Worm (Caenorhabditis elegans): ENCODE measurements around the gene mif-1.
A peak's percentile ranks its signal among the peaks of the same experiment; 100 is the strongest.

mif-1 gene

DNA sequence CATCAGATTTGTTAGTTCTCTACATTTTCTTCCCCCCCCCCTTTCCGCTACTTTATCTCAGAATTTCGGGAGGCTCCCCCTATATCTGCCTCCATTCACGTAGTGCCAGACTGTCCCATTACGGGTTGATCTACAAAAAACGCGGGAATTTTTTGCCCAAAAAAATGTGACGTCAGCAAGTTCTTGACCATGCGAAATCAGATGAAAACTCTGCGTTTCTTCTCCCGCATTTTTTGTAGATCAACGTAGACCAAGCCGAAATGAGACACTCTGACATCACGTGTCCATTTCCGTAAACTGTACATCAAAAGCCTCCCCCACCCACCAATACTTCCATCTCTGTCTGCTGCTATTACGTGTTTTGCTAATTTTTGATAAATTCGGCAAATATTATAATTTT lies 23.4 kb upstream of the mif-1 start:
- no peak for TF ChIP-seq nhr-77 (tag; optimal IDR thresholded peaks at IDR 0.05)
- no peak for TF ChIP-seq aly-2 (tag; optimal IDR thresholded peaks at IDR 0.05)
- no peak for TF ChIP-seq lsy-12 (tag; optimal IDR thresholded peaks at IDR 0.05)
- TF ChIP-seq unc-62 (GFP tag; optimal IDR thresholded peaks at IDR 0.05): no peak
- TF ChIP-seq nhr-28 (tag; optimal IDR thresholded peaks at IDR 0.05): no peak
- TF ChIP-seq zag-1 (tag; optimal IDR thresholded peaks at IDR 0.05): no peak
- TF ChIP-seq mml-1 (tag; optimal IDR thresholded peaks at IDR 0.05): no peak
- TF ChIP-seq tbx-2 (tag; optimal IDR thresholded peaks at IDR 0.05): no peak
- no peak for TF ChIP-seq hmg-11 (tag; optimal IDR thresholded peaks at IDR 0.05)
- TF ChIP-seq ZK546.5 (tag; optimal IDR thresholded peaks at IDR 0.05): no peak
- TF ChIP-seq nfya-1 (tag; optimal IDR thresholded peaks at IDR 0.05; ENCODE audit: insufficient read depth): no peak
- TF ChIP-seq ceh-16 (tag; optimal IDR thresholded peaks at IDR 0.05): no peak
- no peak for TF ChIP-seq ztf-11 (tag; optimal IDR thresholded peaks at IDR 0.05)
- TF ChIP-seq eor-1 (tag; optimal IDR thresholded peaks at IDR 0.05): no peak
- TF ChIP-seq sea-2 (GFP tag; optimal IDR thresholded peaks at IDR 0.05): no peak
- no peak for TF ChIP-seq unc-39 (tag; optimal IDR thresholded peaks at IDR 0.05)
- no peak for TF ChIP-seq nhr-67 (tag; optimal IDR thresholded peaks at IDR 0.05)
- TF ChIP-seq daf-12 (tag; optimal IDR thresholded peaks at IDR 0.05): no peak

DNA sequence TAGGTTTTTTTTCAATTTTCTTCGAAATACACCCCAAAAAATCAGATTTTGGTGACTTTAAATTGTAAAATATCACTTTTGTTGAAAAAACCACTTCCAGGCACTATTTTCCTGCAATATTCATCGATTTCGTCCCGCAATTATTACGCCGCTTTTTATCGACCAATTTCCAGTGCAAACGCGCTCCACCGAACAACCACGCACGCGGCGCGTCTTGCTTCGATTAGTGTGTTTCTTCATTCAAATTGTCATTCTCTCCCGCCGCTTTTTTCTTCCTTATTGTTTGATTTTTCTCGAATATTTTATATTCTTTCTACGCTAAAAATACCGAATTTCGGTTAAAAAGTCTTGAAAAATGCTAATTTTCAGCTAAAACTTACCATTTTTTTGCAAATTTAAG lies 22.3 kb upstream of the mif-1 start:
- TF ChIP-seq nhr-43 (tag; optimal IDR thresholded peaks at IDR 0.05; ENCODE audit: poor library complexity, severe bottlenecking): no peak
- TF ChIP-seq snpc-4 (tag; optimal IDR thresholded peaks at IDR 0.05): peak; percentile 85
- TF ChIP-seq sea-2 (GFP tag; optimal IDR thresholded peaks at IDR 0.05): no peak
- peak; percentile 91 for TF ChIP-seq nfya-1 (tag; optimal IDR thresholded peaks at IDR 0.05; ENCODE audit: insufficient read depth)
- no peak for TF ChIP-seq ceh-28 (tag; optimal IDR thresholded peaks at IDR 0.05)
- TF ChIP-seq fos-1 (tag; optimal IDR thresholded peaks at IDR 0.05): no peak
- peak; percentile 54 for TF ChIP-seq skn-1 (tag; optimal IDR thresholded peaks at IDR 0.05)
- no peak for TF ChIP-seq ceh-9 (tag; optimal IDR thresholded peaks at IDR 0.05)
- TF ChIP-seq nhr-25 (tag; optimal IDR thresholded peaks at IDR 0.05): peak; percentile 60
- no peak for TF ChIP-seq elt-3 (tag; optimal IDR thresholded peaks at IDR 0.05)
- TF ChIP-seq hmg-11 (tag; optimal IDR thresholded peaks at IDR 0.05): peak; percentile 46
- no peak for TF ChIP-seq mml-1 (tag; optimal IDR thresholded peaks at IDR 0.05)
- TF ChIP-seq fkh-10 (GFP tag; optimal IDR thresholded peaks at IDR 0.05): peak; percentile 25
- TF ChIP-seq egl-5 (tag; optimal IDR thresholded peaks at IDR 0.05): peak; percentile 69
- peak; percentile 94 for TF ChIP-seq lin-39 (tag; optimal IDR thresholded peaks at IDR 0.05)
- peak; percentile 48 for TF ChIP-seq elt-2 (tag; optimal IDR thresholded peaks at IDR 0.05)
- TF ChIP-seq lin-15B (tag; optimal IDR thresholded peaks at IDR 0.05): peak; percentile 86
- TF ChIP-seq nhr-12 (tag; optimal IDR thresholded peaks at IDR 0.05): no peak
- no peak for TF ChIP-seq ztf-11 (tag; optimal IDR thresholded peaks at IDR 0.05)
- no peak for TF ChIP-seq zag-1 (tag; optimal IDR thresholded peaks at IDR 0.05)
- TF ChIP-seq tbx-2 (tag; optimal IDR thresholded peaks at IDR 0.05): no peak
- peak; percentile 18 for TF ChIP-seq lsy-12 (tag; optimal IDR thresholded peaks at IDR 0.05)
- no peak for TF ChIP-seq ceh-82 (tag; optimal IDR thresholded peaks at IDR 0.05)
- TF ChIP-seq pha-4 (tag; optimal IDR thresholded peaks at IDR 0.05): peak; percentile 78

DNA sequence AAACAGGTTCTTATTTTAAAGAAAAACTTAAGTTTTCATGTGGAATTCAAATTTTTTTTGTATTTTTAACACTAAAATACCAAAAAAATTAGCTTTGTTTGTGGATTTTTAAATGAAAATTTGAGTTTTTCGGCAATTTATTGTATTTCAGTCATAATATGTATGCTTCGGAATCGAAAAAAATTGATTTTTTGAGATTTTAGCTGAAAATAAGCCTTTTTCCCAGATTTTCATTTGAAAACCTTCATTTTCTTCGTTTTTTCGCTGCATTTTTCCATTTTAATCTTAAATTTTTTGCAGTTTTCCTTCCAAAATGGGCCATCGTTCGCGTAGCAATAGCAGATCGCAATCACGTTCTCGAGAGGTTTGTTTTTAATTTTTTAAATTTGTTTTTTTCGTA lies 21.8 kb upstream of the mif-1 start, which contains the start of gene rsp-8:
rsp-8 (plus strand) TSS at position 301 of the 400 bp plus-strand sequence.
- TF ChIP-seq ceh-16 (tag; optimal IDR thresholded peaks at IDR 0.05) (no peak), tbx-2 (tag; optimal IDR thresholded peaks at IDR 0.05) (no peak), nfya-1 (tag; optimal IDR thresholded peaks at IDR 0.05; ENCODE audit: insufficient read depth) (no peak), ceh-28 (tag; optimal IDR thresholded peaks at IDR 0.05) (no peak), skn-1 (tag; optimal IDR thresholded peaks at IDR 0.05) (no peak), egl-27 (tag; optimal IDR thresholded peaks at IDR 0.05) (no peak), ceh-82 (tag; optimal IDR thresholded peaks at IDR 0.05) (no peak), aly-2 (tag; optimal IDR thresholded peaks at IDR 0.05) (no peak), pqm-1 (tag; optimal IDR thresholded peaks at IDR 0.05) (no peak), lin-15B (tag; optimal IDR thresholded peaks at IDR 0.05) (no peak), egl-5 (tag; optimal IDR thresholded peaks at IDR 0.05) (no peak), fos-1 (tag; optimal IDR thresholded peaks at IDR 0.05) (no peak), fkh-2 (tag; optimal IDR thresholded peaks at IDR 0.05) (no peak), fkh-10 (GFP tag; optimal IDR thresholded peaks at IDR 0.05) (no peak), nhr-11 (tag; optimal IDR thresholded peaks at IDR 0.05) (no peak), elt-1 (tag; optimal IDR thresholded peaks at IDR 0.05) (no peak), eor-1 (tag; optimal IDR thresholded peaks at IDR 0.05) (no peak)
